Worm (Caenorhabditis elegans) whole organism, L2 larva: ENCODE data around the gene C52B9.10.

Experiments
- ZK546.5 ChIP-seq: sonication (generic microtip); optimal IDR thresholded peaks from 2 replicates; lab custom pipeline; 2017; ENCODE audit warnings: missing biosample characterization, missing genetic modification characterization
- blmp-1 ChIP-seq: sonication (generic microtip); optimal IDR thresholded peaks from 2 replicates; lab custom pipeline; 2017; ENCODE audit warnings: missing genetic modification characterization, mild to moderate bottlenecking, missing compliant biosample characterization, antibody characterized with exemption, moderate library complexity; ENCODE audit not compliant: insufficient read depth
- ceh-82 ChIP-seq: fragments of 150-350 bp; optimal IDR thresholded peaks from 2 replicates; lab custom pipeline; 2014; ENCODE audit warnings: missing biosample characterization, missing genetic modification characterization
- crh-2 ChIP-seq: sonication (generic microtip); optimal IDR thresholded peaks from 2 replicates; lab custom pipeline; 2017; ENCODE audit warnings: missing biosample characterization, missing genetic modification characterization
- lsy-2 ChIP-seq, 2 experiments: fragments of 150-350 bp in 1 of 2; sonication (generic microtip) in 1 of 2; optimal IDR thresholded peaks; 2 replicates each; lab custom pipeline; 2014 to 2017; ENCODE audit warnings: missing biosample characterization in 2 of 2, missing genetic modification characterization in 2 of 2
- mab-5 ChIP-seq: fragments of 150-350 bp; optimal IDR thresholded peaks from 2 replicates; lab custom pipeline; 2014; ENCODE audit warnings: missing biosample characterization, missing genetic modification characterization
- nhr-237 ChIP-seq: fragments of 150-350 bp; optimal IDR thresholded peaks from 2 replicates; lab custom pipeline; 2014; ENCODE audit warnings: missing biosample characterization, missing genetic modification characterization
- unc-62 ChIP-seq: fragments of 150-350 bp; optimal IDR thresholded peaks from 2 replicates; lab custom pipeline; 2014; ENCODE audit warnings: missing biosample characterization, missing genetic modification reagents, missing genetic modification characterization
- zag-1 ChIP-seq: fragments of 150-350 bp; optimal IDR thresholded peaks from 2 replicates; lab custom pipeline; 2014; ENCODE audit warnings: missing biosample characterization, missing genetic modification characterization
- ztf-11 ChIP-seq: sonication (generic microtip); optimal IDR thresholded peaks from 2 replicates; lab custom pipeline; 2017; ENCODE audit warnings: missing biosample characterization, missing genetic modification characterization

DNA sequence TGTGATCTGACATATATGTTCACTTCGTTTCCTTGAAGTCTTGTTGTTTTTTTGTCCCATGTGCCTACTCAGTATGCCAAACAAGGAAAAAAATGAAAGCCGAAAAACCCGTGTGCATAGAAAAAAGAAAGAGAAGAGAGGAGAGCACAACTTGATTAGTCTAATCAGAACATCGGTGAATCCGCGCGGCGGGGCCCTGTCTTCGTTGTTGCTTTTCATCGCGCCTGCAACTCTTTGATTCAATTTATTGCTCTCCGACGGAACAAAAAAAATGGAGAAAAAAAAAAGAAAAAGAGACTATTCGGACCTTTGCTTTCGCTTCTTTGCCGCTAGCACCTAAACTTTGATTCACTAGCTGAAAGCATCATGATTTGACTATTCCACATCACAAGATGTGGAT is 41.2 kb downstream of the C52B9.10 start:
- TF ChIP-seq zag-1 (tag; lab: Kevin White, UChicago) (no peak), lsy-2 (tag; optimal IDR thresholded peaks at IDR 0.05; lab: Kevin White, UChicago) (no peak), unc-62 (no peak), mab-5 (tag; lab: Kevin White, UChicago) (no peak), nhr-237 (tag; lab: Kevin White, UChicago) (no peak), ceh-82 (no peak), ztf-11 (tag; lab: Kevin White, UChicago) (no peak), blmp-1 (tag; lab: Kevin White, UChicago) (no peak), ZK546.5 (tag; lab: Kevin White, UChicago) (no peak), crh-2 (tag; lab: Kevin White, UChicago) (no peak)
